Worm (Caenorhabditis elegans): ENCODE results near the gene rps-30.

- TF ChIP-seq dao-5 (tag; optimal IDR thresholded peaks at IDR 0.05) (no peak), him-1 (tag; optimal IDR thresholded peaks at IDR 0.05) (no peak), W03F9.2 (tag; optimal IDR thresholded peaks at IDR 0.05) (peak; percentile 78)
These were observed at the start of gene rps-30, which contains the start of gene rpl-39 for ce11 chrV:7776029-7776628.
